Worm (Caenorhabditis elegans) whole organism, L4/young adult: ENCODE data around the gene mthf-1.

ENCODE experiments used
- W03F9.2 ChIP-seq: fragments of 150-350 bp; optimal IDR thresholded peaks from 2 replicates; lab custom pipeline; 2014; ENCODE audit warnings: missing biosample characterization, missing genetic modification characterization
- him-1 ChIP-seq: sonication (generic microtip); optimal IDR thresholded peaks from 2 replicates; lab custom pipeline; 2016; ENCODE audit warnings: missing genotype, missing genetic modification reagents, missing genetic modification characterization, missing compliant biosample characterization

ce11 chrII:7755116-7755571, 22.5 kb downstream of the mthf-1 start, which contains the start of the genes B0228.6 and B0228.1:
- no peak for TF ChIP-seq W03F9.2 (tag; lab: Kevin White, UChicago)
- TF ChIP-seq him-1 (tag; lab: Kevin White, UChicago), result no peak
